Worm (Caenorhabditis elegans) whole organism, young adult: ENCODE measurements around the gene fbxa-176.
A peak's percentile ranks its signal among the peaks of the same experiment; 100 is the strongest.

Experiments
- D2030.7 ChIP-seq: fragments of 200-800 bp; sonication (Bioruptor generic); IDR thresholded peaks from 2 replicates; pipeline ENCODE4 v1.3.6; 2022; ENCODE audit warnings: missing genetic modification reagents, missing genetic modification characterization, missing compliant biosample characterization
- F22D6.2 ChIP-seq: sonication (generic microtip); optimal IDR thresholded peaks from 2 replicates; lab custom pipeline; 2016; ENCODE audit warnings: mild to moderate bottlenecking, missing genetic modification characterization, missing compliant biosample characterization
- F39B2.1 ChIP-seq: fragments of 200-800 bp; sonication (Bioruptor generic); IDR thresholded peaks from 2 replicates; pipeline ENCODE4 v1.3.6; 2022; ENCODE audit warnings: missing genetic modification reagents, missing genetic modification characterization, missing compliant biosample characterization
- ccch-3 ChIP-seq: fragments of 200-800 bp; sonication (Bioruptor generic); optimal IDR thresholded peaks from 2 replicates; lab custom pipeline; 2018; ENCODE audit warnings: mild to moderate bottlenecking, missing genetic modification characterization, missing compliant biosample characterization
- dox-1 ChIP-seq: fragments of 200-800 bp; sonication (Bioruptor generic); IDR thresholded peaks from 2 replicates; pipeline ENCODE4 v1.3.6; 2022; ENCODE audit warnings: missing genetic modification reagents, missing genetic modification characterization, missing compliant biosample characterization
- let-607 ChIP-seq, 2 experiments: fragments of 200-800 bp in 1 of 2; sonication (Bioruptor generic) in 1 of 2; sonication (generic microtip) in 1 of 2; optimal IDR thresholded peaks; 2 replicates each; lab custom pipeline; 2016 to 2018; ENCODE audit warnings: mild to moderate bottlenecking in 2 of 2, missing compliant biosample characterization in 2 of 2, missing genetic modification characterization in 2 of 2, moderate library complexity in 2 of 2, missing genotype in 1 of 2
- lin-26 ChIP-seq: fragments of 200-800 bp; sonication (Bioruptor generic); IDR thresholded peaks from 2 replicates; pipeline ENCODE4 v1.3.6; 2022; ENCODE audit warnings: missing genetic modification reagents, missing genetic modification characterization, missing compliant biosample characterization
- lin-54 ChIP-seq: fragments of 200-800 bp; sonication (Bioruptor generic); optimal IDR thresholded peaks from 2 replicates; lab custom pipeline; 2018; ENCODE audit warnings: mild to moderate bottlenecking, missing genetic modification characterization, missing compliant biosample characterization
- lsy-27 ChIP-seq: sonication (generic microtip); optimal IDR thresholded peaks from 2 replicates; lab custom pipeline; 2017; ENCODE audit warnings: missing genetic modification characterization, mild to moderate bottlenecking, missing compliant biosample characterization, antibody characterized with exemption, missing genotype, borderline replicate concordance; ENCODE audit not compliant: insufficient read depth
- madf-8 ChIP-seq: fragments of 200-800 bp; sonication (Bioruptor generic); conservative IDR thresholded peaks from 2 replicates; pipeline ENCODE4 v1.3.6; 2022; ENCODE audit warnings: missing genetic modification reagents, missing genetic modification characterization, missing compliant biosample characterization
- pha-4 ChIP-seq: fragments of 150-350 bp; sonication (generic microtip); optimal IDR thresholded peaks from 2 replicates; lab custom pipeline; 2014; ENCODE audit warnings: missing biosample characterization, missing genetic modification reagents, missing genetic modification characterization
- rpc-1 ChIP-seq, 2 experiments: fragments of 150-350 bp in 1 of 2; sonication (generic microtip) in 1 of 2; optimal IDR thresholded peaks; 2 replicates each; lab custom pipeline; 2014 to 2018; ENCODE audit warnings: missing biosample characterization in 1 of 2, missing genetic modification characterization in 1 of 2, missing genetic modification reagents in 1 of 2, missing genotype in 1 of 2
- snpc-4 ChIP-seq, 5 experiments: fragments of 150-350 bp in 1 of 5; sonication (generic microtip) in 4 of 5; optimal IDR thresholded peaks; 2 replicates each; lab custom pipeline; 2014 to 2018; ENCODE audit warnings: missing genetic modification characterization in 5 of 5, missing biosample characterization in 3 of 5, antibody characterized with exemption in 2 of 5, mild to moderate bottlenecking in 2 of 5, missing compliant biosample characterization in 2 of 5, missing genotype in 2 of 5, moderate library complexity in 2 of 5, missing genetic modification reagents in 1 of 5
- unc-130 ChIP-seq: sonication (generic microtip); optimal IDR thresholded peaks from 2 replicates; lab custom pipeline; 2016; ENCODE audit warnings: missing genetic modification reagents, missing genetic modification characterization, missing compliant biosample characterization

ce11 chrV:17598810-17599209, 49.3 kb downstream of the fbxa-176 start, which contains the start of gene Y6G8.2:
- TF ChIP-seq lin-54 (GFP tag; lab: Kevin White, UChicago) (no peak), ccch-3 (no peak), lin-26 (GFP tag; lab: Robert Waterston, UW) (no peak), D2030.7 (no peak), unc-130 (GFP tag; lab: Kevin White, UChicago) (no peak), F22D6.2 (tag; lab: Kevin White, UChicago) (no peak), madf-8 (GFP tag; lab: Robert Waterston, UW) (no peak), rpc-1 (optimal IDR thresholded peaks at IDR 0.05; lab: Kevin White, UChicago) (no peak), rpc-1 (tag; optimal IDR thresholded peaks at IDR 0.05; lab: Kevin White, UChicago) (no peak), let-607 (tag; optimal IDR thresholded peaks at IDR 0.05; lab: Kevin White, UChicago) (no peak), F39B2.1 (GFP tag; lab: Robert Waterston, UW) (no peak), lsy-27 (tag; lab: Kevin White, UChicago) (no peak), pha-4 (tag; lab: Kevin White, UChicago) (no peak), snpc-4 (GFP tag; optimal IDR thresholded peaks at IDR 0.05; lab: Kevin White, UChicago) (no peak), snpc-4 (tag; optimal IDR thresholded peaks at IDR 0.05; lab: Kevin White, UChicago) (peak in 3 of 4 experiments; percentile 30 to 73 (median 47)), dox-1 (no peak)
